Worm (Caenorhabditis elegans) whole organism, L4 larva: Measurements from ENCODE around the gene C06E1.11.
A peak's percentile ranks its signal among the peaks of the same experiment; 100 is the strongest.

Experiments
- F26F4.8 ChIP-seq: fragments of 200-800 bp; sonication (Bioruptor generic); conservative IDR thresholded peaks from 2 replicates; pipeline ENCODE4 v1.3.6; 2022; ENCODE audit warnings: missing genetic modification characterization, missing compliant biosample characterization
- F44E2.7 ChIP-seq: fragments of 200-800 bp; sonication (Bioruptor generic); IDR thresholded peaks from 2 replicates; pipeline ENCODE4 v2.1.2; 2022; ENCODE audit warnings: missing genetic modification characterization, missing compliant biosample characterization
- R02D3.7 ChIP-seq: fragments of 150-350 bp; sonication (generic microtip); optimal IDR thresholded peaks from 3 replicates; lab custom pipeline; 2014; ENCODE audit warnings: missing biosample characterization, missing genetic modification characterization
- T26A8.4 ChIP-seq: fragments of 200-800 bp; sonication (Bioruptor generic); IDR thresholded peaks from 2 replicates; pipeline ENCODE4 v1.3.6; 2022; ENCODE audit warnings: missing genetic modification characterization, missing compliant biosample characterization
- Y48G9A.11 ChIP-seq: fragments of 200-800 bp; sonication (Bioruptor generic); IDR thresholded peaks from 2 replicates; pipeline ENCODE4 v1.3.6; 2022; ENCODE audit warnings: missing genetic modification reagents, missing genetic modification characterization, missing compliant biosample characterization
- Y5F2A.4 ChIP-seq: fragments of 200-800 bp; sonication (Bioruptor generic); optimal IDR thresholded peaks from 2 replicates; lab custom pipeline; 2018; ENCODE audit warnings: mild to moderate bottlenecking, missing genetic modification characterization, missing compliant biosample characterization
- aly-2 ChIP-seq: sonication (generic microtip); optimal IDR thresholded peaks from 2 replicates; lab custom pipeline; 2018; ENCODE audit warnings: missing biosample characterization, missing genetic modification characterization
- ama-1 ChIP-seq: fragments of 150-350 bp; optimal IDR thresholded peaks from 2 replicates; lab custom pipeline; 2014; ENCODE audit warnings: inconsistent platforms, mixed read lengths
- attf-4 ChIP-seq: sonication (generic microtip); optimal IDR thresholded peaks from 3 replicates; lab custom pipeline; 2017; ENCODE audit warnings: missing biosample characterization, missing genetic modification characterization
- ceh-28 ChIP-seq: fragments of 150-350 bp; optimal IDR thresholded peaks from 2 replicates; lab custom pipeline; 2014; ENCODE audit warnings: missing biosample characterization, missing genetic modification reagents, missing genetic modification characterization
- ceh-32 ChIP-seq: sonication (generic microtip); optimal IDR thresholded peaks from 2 replicates; lab custom pipeline; 2016; ENCODE audit warnings: mild to moderate bottlenecking, missing genetic modification characterization, missing compliant biosample characterization; ENCODE audit not compliant: poor library complexity
- daf-12 ChIP-seq: fragments of 150-350 bp; optimal IDR thresholded peaks from 2 replicates; lab custom pipeline; 2014; ENCODE audit warnings: missing biosample characterization, missing genetic modification reagents, missing genetic modification characterization
- dmd-8 ChIP-seq: fragments of 200-800 bp; sonication (Bioruptor generic); IDR thresholded peaks from 2 replicates; pipeline ENCODE4 v1.3.6; 2022; ENCODE audit warnings: missing genetic modification characterization, missing compliant biosample characterization
- dmd-9 ChIP-seq: fragments of 200-800 bp; sonication (Bioruptor generic); IDR thresholded peaks from 2 replicates; pipeline ENCODE4 v1.3.6; 2022; ENCODE audit warnings: missing genetic modification reagents, missing genetic modification characterization, missing compliant biosample characterization
- duxl-1 ChIP-seq: sonication (generic microtip); optimal IDR thresholded peaks from 2 replicates; lab custom pipeline; 2016; ENCODE audit warnings: mild to moderate bottlenecking, missing genetic modification characterization, moderate library complexity, missing compliant biosample characterization; ENCODE audit not compliant: poor library complexity
- dve-1 ChIP-seq: sonication (generic microtip); optimal IDR thresholded peaks from 2 replicates; lab custom pipeline; 2017; ENCODE audit warnings: antibody characterized with exemption, mild to moderate bottlenecking, missing genetic modification characterization, missing compliant biosample characterization; ENCODE audit not compliant: insufficient read depth
- egl-43 ChIP-seq: fragments of 200-800 bp; sonication (Bioruptor generic); IDR thresholded peaks from 2 replicates; pipeline ENCODE4 v1.3.6; 2022; ENCODE audit warnings: missing genetic modification reagents, missing genetic modification characterization, missing compliant biosample characterization
- fos-1 ChIP-seq: fragments of 150-350 bp; optimal IDR thresholded peaks from 2 replicates; lab custom pipeline; 2014; ENCODE audit warnings: missing biosample characterization, missing genetic modification characterization
- gei-8 ChIP-seq: fragments of 200-800 bp; sonication (Bioruptor generic); optimal IDR thresholded peaks from 2 replicates; lab custom pipeline; 2018; ENCODE audit warnings: mild to moderate bottlenecking, missing genetic modification characterization, missing compliant biosample characterization
- hif-1 ChIP-seq, 2 experiments: sonication (generic microtip); optimal IDR thresholded peaks; 2 replicates each; lab custom pipeline; 2016 to 2017; ENCODE audit warnings: missing compliant biosample characterization in 2 of 2, missing genetic modification characterization in 2 of 2, missing genetic modification reagents in 2 of 2, missing genotype in 2 of 2, mild to moderate bottlenecking in 1 of 2
- hmg-1.1 ChIP-seq: fragments of 200-800 bp; sonication (Bioruptor generic); IDR thresholded peaks from 2 replicates; pipeline ENCODE4 v1.3.6; 2022; ENCODE audit warnings: missing genetic modification reagents, missing genetic modification characterization, missing compliant biosample characterization
- jun-1 ChIP-seq: fragments of 150-350 bp; optimal IDR thresholded peaks from 2 replicates; lab custom pipeline; 2014; ENCODE audit warnings: missing biosample characterization, missing genetic modification reagents, missing genetic modification characterization
- lim-7 ChIP-seq: fragments of 200-800 bp; sonication (Bioruptor generic); IDR thresholded peaks from 2 replicates; pipeline ENCODE4 v1.3.6; 2022; ENCODE audit warnings: missing genetic modification characterization, missing compliant biosample characterization
- lin-13 ChIP-seq: fragments of 150-350 bp; optimal IDR thresholded peaks from 2 replicates; lab custom pipeline; 2014; ENCODE audit warnings: missing biosample characterization, missing genetic modification reagents, missing genetic modification characterization
- lin-29 ChIP-seq: fragments of 200-800 bp; sonication (Bioruptor generic); IDR thresholded peaks from 2 replicates; pipeline ENCODE4 v1.3.6; 2022; ENCODE audit warnings: missing genetic modification reagents, missing genetic modification characterization, missing compliant biosample characterization
- lin-38 ChIP-seq: fragments of 200-800 bp; sonication (Bioruptor generic); IDR thresholded peaks from 2 replicates; pipeline ENCODE4 v1.3.6; 2022; ENCODE audit warnings: missing genetic modification reagents, missing genetic modification characterization, missing compliant biosample characterization
- lin-39 ChIP-seq: fragments of 150-350 bp; optimal IDR thresholded peaks from 2 replicates; lab custom pipeline; 2014; ENCODE audit warnings: missing biosample characterization, missing genetic modification reagents, missing genetic modification characterization
- madf-5 ChIP-seq, 2 experiments: fragments of 200-800 bp; sonication (Bioruptor generic); IDR thresholded peaks; 2 replicates each; pipeline ENCODE4 v1.3.6; 2022; ENCODE audit warnings: missing compliant biosample characterization in 2 of 2, missing genetic modification characterization in 2 of 2
- madf-9 ChIP-seq: fragments of 200-800 bp; sonication (Bioruptor generic); conservative IDR thresholded peaks from 2 replicates; pipeline ENCODE4 v1.3.6; 2022; ENCODE audit warnings: missing genetic modification reagents, missing genetic modification characterization, missing compliant biosample characterization
- mep-1 ChIP-seq: fragments of 150-350 bp; sonication (generic microtip); optimal IDR thresholded peaks from 3 replicates; lab custom pipeline; 2014; ENCODE audit warnings: missing biosample characterization, missing genetic modification characterization
- mes-2 ChIP-seq: sonication (generic microtip); optimal IDR thresholded peaks from 2 replicates; lab custom pipeline; 2016; ENCODE audit warnings: missing genotype, mild to moderate bottlenecking, missing genetic modification characterization, missing compliant biosample characterization; ENCODE audit not compliant: poor library complexity, severe bottlenecking
- mxl-3 ChIP-seq: fragments of 200-800 bp; sonication (Bioruptor generic); optimal IDR thresholded peaks from 2 replicates; lab custom pipeline; 2018; ENCODE audit warnings: mild to moderate bottlenecking, missing genetic modification characterization, missing compliant biosample characterization
- nhr-11 ChIP-seq: fragments of 150-350 bp; optimal IDR thresholded peaks from 2 replicates; lab custom pipeline; 2014; ENCODE audit warnings: missing biosample characterization, missing genetic modification characterization
- nhr-25 ChIP-seq: sonication (generic microtip); optimal IDR thresholded peaks from 2 replicates; lab custom pipeline; 2017; ENCODE audit warnings: missing genetic modification characterization, mild to moderate bottlenecking, missing compliant biosample characterization, antibody characterized with exemption, moderate library complexity, borderline replicate concordance; ENCODE audit not compliant: insufficient read depth
- nhr-28 ChIP-seq: fragments of 150-350 bp; optimal IDR thresholded peaks from 2 replicates; lab custom pipeline; 2014; ENCODE audit warnings: missing biosample characterization, missing genetic modification characterization
- nhr-77 ChIP-seq: fragments of 150-350 bp; optimal IDR thresholded peaks from 2 replicates; lab custom pipeline; 2014; ENCODE audit warnings: missing biosample characterization, missing genetic modification characterization
- php-3 ChIP-seq: fragments of 200-800 bp; sonication (Bioruptor generic); IDR thresholded peaks from 2 replicates; pipeline ENCODE4 v1.3.6; 2022; ENCODE audit warnings: missing genetic modification reagents, missing genetic modification characterization, missing compliant biosample characterization
- pqm-1 ChIP-seq: sonication (generic microtip); optimal IDR thresholded peaks from 2 replicates; lab custom pipeline; 2017; ENCODE audit warnings: missing biosample characterization, missing genetic modification characterization
- rbr-2 ChIP-seq: sonication (generic microtip); optimal IDR thresholded peaks from 2 replicates; lab custom pipeline; 2016; ENCODE audit warnings: missing genotype, missing genetic modification characterization, missing compliant biosample characterization
- saeg-2 ChIP-seq: fragments of 200-800 bp; sonication (Bioruptor generic); IDR thresholded peaks from 2 replicates; pipeline ENCODE4 v1.3.6; 2022; ENCODE audit warnings: missing genetic modification reagents, missing genetic modification characterization, missing compliant biosample characterization
- spr-1 ChIP-seq: sonication (generic microtip); optimal IDR thresholded peaks from 2 replicates; lab custom pipeline; 2016; ENCODE audit warnings: mild to moderate bottlenecking, missing genetic modification characterization, missing compliant biosample characterization
- spr-3 ChIP-seq: fragments of 200-800 bp; sonication (Bioruptor generic); optimal IDR thresholded peaks from 2 replicates; lab custom pipeline; 2018; ENCODE audit warnings: mild to moderate bottlenecking, missing genetic modification characterization, missing compliant biosample characterization
- tag-97 ChIP-seq: fragments of 200-800 bp; sonication (Bioruptor generic); IDR thresholded peaks from 2 replicates; pipeline ENCODE4 v1.3.6; 2022; ENCODE audit warnings: missing genetic modification characterization, missing compliant biosample characterization
- unc-130 ChIP-seq: sonication (generic microtip); optimal IDR thresholded peaks from 2 replicates; lab custom pipeline; 2016; ENCODE audit warnings: missing genetic modification reagents, missing genetic modification characterization, missing compliant biosample characterization
- unc-39 ChIP-seq: sonication (generic microtip); optimal IDR thresholded peaks from 2 replicates; lab custom pipeline; 2017; ENCODE audit warnings: missing biosample characterization, missing genetic modification characterization
- unc-62 ChIP-seq, 3 experiments: fragments of 150-350 bp in 1 of 3; sonication (generic microtip); optimal IDR thresholded peaks in 2 of 3; peaks in 1 of 3; 1 replicate in 1 of 3; 2 replicates in 2 of 3; lab custom pipeline; 2014 to 2017; ENCODE audit warnings: missing biosample characterization in 3 of 3, missing genetic modification characterization in 3 of 3, missing genetic modification reagents in 3 of 3, missing genotype in 1 of 3
- zfp-3 ChIP-seq: fragments of 200-800 bp; sonication (Bioruptor generic); conservative IDR thresholded peaks from 2 replicates; pipeline ENCODE4 v1.3.6; 2022; ENCODE audit warnings: missing genetic modification reagents, missing genetic modification characterization, missing compliant biosample characterization

Gene C06E1.11

DNA sequence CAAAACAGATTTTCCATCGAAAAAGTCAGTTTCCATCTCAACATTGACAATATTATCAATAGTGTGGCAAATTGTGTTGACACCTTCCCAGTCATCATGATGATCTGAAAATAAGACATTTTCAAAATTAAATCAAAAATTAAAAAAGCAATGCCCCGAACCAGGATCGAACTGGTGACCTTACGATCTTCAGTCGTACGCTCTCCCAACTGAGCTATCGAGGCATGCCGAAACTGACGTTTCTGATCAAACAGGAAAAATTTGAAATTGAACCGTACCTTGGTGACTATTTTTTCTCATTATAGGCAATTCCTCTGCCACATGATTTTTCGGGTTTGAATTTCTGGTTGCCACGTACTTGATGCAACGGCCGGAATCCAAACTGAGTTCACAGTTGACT, 37.0 kb upstream of the C06E1.11 start (continued):
- TF ChIP-seq hif-1 (tag; optimal IDR thresholded peaks at IDR 0.05; lab: Kevin White, UChicago) (no peak), zfp-3 (no peak), F44E2.7 (no peak), F26F4.8 (GFP tag; lab: Robert Waterston, UW) (0 out of 2 replicates have a peak, but pooled peaks have one; percentile 36), pqm-1 (no peak), nhr-28 (no peak), Y48G9A.11 (GFP tag; lab: Robert Waterston, UW) (peak; percentile 41; the same call in 1 of the 2 replicates), saeg-2 (GFP tag; lab: Robert Waterston, UW) (no peak), attf-4 (tag; lab: Kevin White, UChicago) (no peak), gei-8 (GFP tag; lab: Kevin White, UChicago) (no peak), egl-43 (no peak), hmg-1.1 (GFP tag; lab: Robert Waterston, UW) (no peak), T26A8.4 (GFP tag; lab: Robert Waterston, UW) (peak; percentile 35; the same call in 1 of the 2 replicates), tag-97 (GFP tag; lab: Robert Waterston, UW) (no peak), lin-29 (GFP tag; lab: Robert Waterston, UW) (no peak), lin-39 (tag; lab: Kevin White, UChicago) (no peak), lin-38 (GFP tag; lab: Robert Waterston, UW) (peak; percentile 44), ceh-28 (tag; lab: Kevin White, UChicago) (no peak), unc-39 (tag; lab: Kevin White, UChicago) (no peak), mep-1 (no peak), jun-1 (tag; lab: Kevin White, UChicago) (no peak), ama-1 (lab: Kevin White, UChicago) (peak; percentile 77), nhr-11 (tag; lab: Kevin White, UChicago) (no peak)

DNA sequence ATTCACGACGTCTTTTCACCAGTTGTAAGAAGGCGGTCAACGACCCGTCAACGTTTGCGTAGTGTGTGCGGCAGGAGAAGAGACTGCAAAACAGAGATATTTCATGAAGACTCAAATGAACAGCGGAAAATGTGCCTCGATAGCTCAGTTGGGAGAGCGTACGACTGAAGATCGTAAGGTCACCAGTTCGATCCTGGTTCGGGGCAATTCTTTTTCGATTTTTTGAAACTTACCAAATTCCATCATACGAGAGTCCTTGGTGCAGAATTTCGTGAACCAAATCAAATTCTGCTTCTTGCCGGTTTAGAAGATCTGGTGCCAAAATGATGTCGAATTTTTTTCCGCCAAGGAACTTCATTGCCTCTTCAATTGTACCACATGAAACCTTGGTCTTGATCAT, 36.4 kb upstream of the C06E1.11 start:
- TF ChIP-seq R02D3.7, result no peak
- TF ChIP-seq php-3 (GFP tag; lab: Robert Waterston, UW), result 0 out of 2 replicates have a peak, but pooled peaks have one; percentile 57
- TF ChIP-seq dmd-9 (GFP tag; lab: Robert Waterston, UW), result no peak
- peak; percentile 80 for TF ChIP-seq egl-43
- peak; percentile 35; the same call in 1 of the 2 replicates for TF ChIP-seq madf-9 (GFP tag; lab: Robert Waterston, UW)
- no peak for TF ChIP-seq F44E2.7
- peak in 1 of 2 experiments; percentile 17 for TF ChIP-seq hif-1 (tag; optimal IDR thresholded peaks at IDR 0.05; lab: Kevin White, UChicago)
- peak; percentile 75 for TF ChIP-seq T26A8.4 (GFP tag; lab: Robert Waterston, UW)
- no peak for TF ChIP-seq spr-3
- TF ChIP-seq F26F4.8 (GFP tag; lab: Robert Waterston, UW), result peak; percentile 63; the same call in 1 of the 2 replicates
- TF ChIP-seq unc-130 (GFP tag; lab: Kevin White, UChicago), result no peak
- peak; percentile 12; the same call in 1 of the 2 replicates for TF ChIP-seq zfp-3
- TF ChIP-seq mxl-3 (GFP tag; lab: Kevin White, UChicago), result peak; percentile 51
- TF ChIP-seq lin-13 (GFP tag; lab: Kevin White, UChicago), result peak; percentile 47
- TF ChIP-seq unc-62 (GFP tag; optimal IDR thresholded peaks at IDR 0.05 in 1 of 2; lab: Kevin White, UChicago), result peak in 1 of 2 experiments; percentile 92
- TF ChIP-seq unc-62 (tag; optimal IDR thresholded peaks at IDR 0.05; lab: Kevin White, UChicago), result no peak
- peak; percentile 47 for TF ChIP-seq rbr-2 (tag; lab: Kevin White, UChicago)
- no peak for TF ChIP-seq daf-12
- peak; percentile 71 for TF ChIP-seq lim-7 (GFP tag; lab: Robert Waterston, UW)
- TF ChIP-seq mes-2 (tag; lab: Kevin White, UChicago), result peak; percentile 71
- no peak for TF ChIP-seq ceh-32
- no peak for TF ChIP-seq nhr-77 (tag; lab: Kevin White, UChicago)
- peak; percentile 74; the same call in 1 of the 2 replicates for TF ChIP-seq dmd-8 (GFP tag; lab: Robert Waterston, UW)
- TF ChIP-seq Y5F2A.4 (GFP tag; lab: Kevin White, UChicago), result peak; percentile 5
- TF ChIP-seq ama-1 (lab: Kevin White, UChicago), result peak; percentile 72
- TF ChIP-seq aly-2 (tag; lab: Kevin White, UChicago), result peak; percentile 5
- TF ChIP-seq duxl-1 (tag; lab: Kevin White, UChicago), result peak; percentile 31
- TF ChIP-seq fos-1 (tag; lab: Kevin White, UChicago), result no peak
- TF ChIP-seq nhr-25 (tag; lab: Kevin White, UChicago), result no peak
- TF ChIP-seq lin-38 (GFP tag; lab: Robert Waterston, UW), result peak; percentile 73
- TF ChIP-seq spr-1 (tag; lab: Kevin White, UChicago), result no peak
- peak; percentile 20 for TF ChIP-seq dve-1 (tag; lab: Kevin White, UChicago)
- peak; percentile 34 for TF ChIP-seq mep-1
- TF ChIP-seq madf-5 (GFP tag; IDR thresholded peaks at IDR 0.05; lab: Robert Waterston, UW), result peak; percentile 11 to 64; a peak in 1 of 4 replicates
